Worm (Caenorhabditis elegans): ENCODE measurements around the gene K09C4.10.

The K09C4.10 gene

DNA sequence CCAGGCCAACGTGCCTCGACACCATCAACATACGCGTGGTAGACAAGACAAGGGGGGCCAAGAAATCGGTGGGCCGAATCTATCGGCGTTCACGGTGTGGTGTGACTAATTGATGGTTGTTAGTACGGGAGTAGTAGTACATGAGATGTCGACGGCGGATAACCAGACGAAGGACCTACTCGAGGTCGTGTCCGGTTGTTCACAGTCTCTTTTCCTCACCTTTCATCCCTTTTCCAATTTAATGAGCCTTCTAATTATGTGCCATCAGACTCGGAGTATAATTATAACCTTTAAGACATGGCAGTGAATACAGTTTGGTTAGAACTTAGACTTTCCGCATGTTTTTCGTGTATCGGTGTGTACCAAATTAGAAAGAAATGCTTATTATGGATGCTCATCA, 30.7 kb upstream of the K09C4.10 start:
- no peak for TF ChIP-seq syd-9 (tag; optimal IDR thresholded peaks at IDR 0.05)
- TF ChIP-seq ceh-2 (tag; optimal IDR thresholded peaks at IDR 0.05), result no peak
- TF ChIP-seq nhr-11 (tag; optimal IDR thresholded peaks at IDR 0.05), result no peak
- no peak for TF ChIP-seq ama-1 (optimal IDR thresholded peaks at IDR 0.05)
- no peak for TF ChIP-seq che-1 (tag; optimal IDR thresholded peaks at IDR 0.05)
- no peak for TF ChIP-seq ceh-19 (GFP tag; optimal IDR thresholded peaks at IDR 0.05)
- no peak for TF ChIP-seq odd-2 (tag; optimal IDR thresholded peaks at IDR 0.05)
- no peak for TF ChIP-seq tbx-7 (tag; optimal IDR thresholded peaks at IDR 0.05)
- TF ChIP-seq ttx-3 (tag; optimal IDR thresholded peaks at IDR 0.05), result no peak
- TF ChIP-seq sox-4 (tag; optimal IDR thresholded peaks at IDR 0.05), result no peak
- no peak for TF ChIP-seq mec-3 (tag; optimal IDR thresholded peaks at IDR 0.05; ENCODE audit: borderline replicate concordance)
- TF ChIP-seq elt-2 (tag; optimal IDR thresholded peaks at IDR 0.05), result no peak
- no peak for TF ChIP-seq fax-1 (tag; optimal IDR thresholded peaks at IDR 0.05)
- TF ChIP-seq ceh-48 (tag; optimal IDR thresholded peaks at IDR 0.05), result no peak
- TF ChIP-seq lim-6 (tag; optimal IDR thresholded peaks at IDR 0.05), result no peak

DNA sequence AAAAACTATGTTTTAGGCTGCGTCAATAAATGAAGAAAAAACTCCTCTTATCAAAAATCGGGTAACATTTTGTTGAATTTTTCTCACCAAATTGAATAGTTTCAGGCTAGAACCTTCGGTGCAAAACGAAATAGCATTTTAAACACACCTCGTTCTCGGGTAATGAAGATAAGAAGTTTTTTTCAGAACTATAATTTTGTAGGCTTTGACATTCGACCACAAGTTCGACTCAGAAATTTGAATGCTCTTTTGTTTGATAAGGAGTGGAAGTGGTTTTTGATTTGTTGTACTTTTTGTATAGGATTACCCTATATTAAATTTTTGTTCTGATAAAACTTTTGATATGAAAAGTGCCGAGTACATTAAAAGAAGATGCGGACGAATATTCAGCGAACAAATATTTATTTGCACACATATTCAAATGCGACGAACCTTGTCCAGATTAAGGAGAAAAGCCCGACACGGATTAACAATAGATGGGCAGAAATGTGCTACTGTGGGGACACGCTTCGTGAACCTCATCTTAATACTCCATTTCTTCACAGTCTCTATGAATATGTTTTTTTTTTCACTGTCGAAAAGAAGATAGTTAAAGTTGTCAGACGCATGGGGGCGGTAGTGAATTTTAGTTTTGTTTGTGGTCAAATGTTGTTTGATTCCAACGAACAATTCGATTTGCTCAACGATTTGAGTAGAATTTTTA, 26.7 kb upstream of the K09C4.10 start:
- TF ChIP-seq pax-1 (tag; optimal IDR thresholded peaks at IDR 0.05) (peak; percentile 99), sdc-2 (tag; optimal IDR thresholded peaks at IDR 0.05) (no peak), F13H6.1 (tag; optimal IDR thresholded peaks at IDR 0.05) (no peak)

DNA sequence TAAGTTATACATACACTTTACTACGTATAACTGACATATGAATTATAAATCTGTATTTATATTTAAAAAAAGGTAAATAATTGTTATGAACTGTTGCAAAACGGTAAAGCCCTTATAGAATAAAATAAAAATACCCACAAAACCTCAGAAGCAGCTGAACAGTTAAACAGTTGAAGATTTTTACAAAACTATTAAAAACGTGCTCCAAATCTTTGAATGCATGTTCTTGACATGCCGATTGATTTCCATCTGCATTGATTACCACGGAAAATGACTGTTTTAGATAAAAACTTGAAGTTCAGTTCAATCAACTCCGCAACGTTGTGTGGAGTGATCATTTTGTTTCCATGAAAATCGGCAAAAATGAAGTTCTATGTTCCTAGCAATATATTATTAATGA, 24.0 kb upstream of the K09C4.10 start, which contains the start of gene F11D5.7:
Gene F11D5.7, plus strand, starts transcription at position 301 of the 400 bp plus-strand sequence.
- TF ChIP-seq pha-4 (tag; optimal IDR thresholded peaks at IDR 0.05) (no peak), ceh-45 (GFP tag; IDR thresholded peaks at IDR 0.05) (no peak), Y22D7AL.16 (tag; optimal IDR thresholded peaks at IDR 0.05) (no peak), mec-3 (tag; optimal IDR thresholded peaks at IDR 0.05; ENCODE audit: borderline replicate concordance) (no peak), C08G9.2 (tag; optimal IDR thresholded peaks at IDR 0.05) (no peak), F13H6.1 (tag; optimal IDR thresholded peaks at IDR 0.05) (no peak), zip-5 (tag; optimal IDR thresholded peaks at IDR 0.05) (no peak), pha-2 (tag; optimal IDR thresholded peaks at IDR 0.05) (no peak), ref-2 (tag; optimal IDR thresholded peaks at IDR 0.05) (no peak)

DNA sequence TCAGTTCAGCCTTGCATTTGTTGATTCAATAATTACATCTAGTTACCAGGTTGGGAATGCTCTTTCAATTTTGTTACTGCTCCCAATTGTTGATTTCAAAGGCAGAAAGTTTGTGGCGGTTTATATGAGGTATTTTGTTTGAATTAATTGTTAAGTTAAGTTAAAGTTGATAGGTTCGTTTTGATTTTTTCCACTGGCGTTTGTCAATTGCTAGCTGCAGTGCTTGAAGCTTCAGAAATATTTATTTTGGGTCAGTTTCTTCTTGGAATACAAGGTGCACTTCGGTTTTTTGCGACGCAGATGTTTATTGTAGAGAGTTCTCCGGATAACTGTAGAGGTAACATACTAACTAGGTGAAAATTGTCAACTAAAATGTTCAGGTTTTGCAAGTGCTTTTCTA, 21.7 kb upstream of the K09C4.10 start, which contains the start of gene F11D5.5:
Gene F11D5.5, plus strand, starts transcription at position 301 of the 400 bp plus-strand sequence.
- TF ChIP-seq gmeb-2 (tag; optimal IDR thresholded peaks at IDR 0.05), result no peak
- TF ChIP-seq madf-2 (tag; optimal IDR thresholded peaks at IDR 0.05), result no peak
- no peak for TF ChIP-seq pros-1 (tag; optimal IDR thresholded peaks at IDR 0.05)
- no peak for TF ChIP-seq tbx-7 (tag; optimal IDR thresholded peaks at IDR 0.05)
- TF ChIP-seq ceh-31 (tag; optimal IDR thresholded peaks at IDR 0.05), result no peak
- TF ChIP-seq fkh-6 (tag; optimal IDR thresholded peaks at IDR 0.05), result no peak
- TF ChIP-seq hlh-15 (tag; optimal IDR thresholded peaks at IDR 0.05), result no peak
- no peak for TF ChIP-seq pha-4 (tag; optimal IDR thresholded peaks at IDR 0.05)
- TF ChIP-seq hlh-8 (tag; optimal IDR thresholded peaks at IDR 0.05), result no peak
- no peak for TF ChIP-seq nhr-232 (tag; optimal IDR thresholded peaks at IDR 0.05)
- no peak for TF ChIP-seq mec-3 (tag; optimal IDR thresholded peaks at IDR 0.05; ENCODE audit: borderline replicate concordance)
- TF ChIP-seq ets-4 (tag; optimal IDR thresholded peaks at IDR 0.05), result no peak
- no peak for TF ChIP-seq sdc-2 (tag; optimal IDR thresholded peaks at IDR 0.05)
- TF ChIP-seq pax-1 (tag; optimal IDR thresholded peaks at IDR 0.05), result no peak
- TF ChIP-seq dmd-4 (tag; optimal IDR thresholded peaks at IDR 0.05; ENCODE audit: borderline replicate concordance), result no peak
- no peak for TF ChIP-seq che-1 (tag; optimal IDR thresholded peaks at IDR 0.05)
- no peak for TF ChIP-seq sox-2 (GFP tag; IDR thresholded peaks at IDR 0.05)

Data from whole organism, late embryonic.